Worm (Caenorhabditis elegans): ENCODE measurements around the gene F42A9.6.

Gene F42A9.6

DNA sequence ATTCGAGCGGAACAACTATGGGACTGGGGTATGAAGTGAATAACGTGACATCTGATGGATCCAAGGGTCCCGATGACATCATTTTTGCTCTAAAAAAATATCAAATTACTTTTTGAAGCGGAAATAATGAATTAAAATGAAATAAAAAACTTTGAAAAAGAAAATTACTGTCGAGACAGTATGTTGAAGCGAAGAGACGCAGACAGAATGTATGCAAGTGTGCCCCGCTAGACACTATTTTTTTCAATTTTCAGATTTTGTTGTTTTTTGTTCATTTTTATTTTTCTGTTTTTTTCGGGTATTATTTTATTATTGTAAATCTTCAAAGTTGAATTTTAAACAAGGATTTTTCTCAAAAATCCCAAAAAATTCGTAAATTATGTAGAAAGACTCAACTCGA, 9.7 kb downstream of the F42A9.6 start, which contains the start of gene F42A9.8 (continued):
- no peak for TF ChIP-seq nhr-19 (GFP tag; conservative IDR thresholded peaks at IDR 0.05)
- no peak for TF ChIP-seq dsc-1 (tag; optimal IDR thresholded peaks at IDR 0.05)
- peak in 1 of 3 experiments; percentile 11 for TF ChIP-seq ceh-82 (tag; optimal IDR thresholded peaks at IDR 0.05)
- no peak for TF ChIP-seq ceh-63 (GFP tag; optimal IDR thresholded peaks at IDR 0.05)
- TF ChIP-seq nhr-77 (tag; optimal IDR thresholded peaks at IDR 0.05) = no peak
- no peak for TF ChIP-seq pag-3 (tag; optimal IDR thresholded peaks at IDR 0.05; ENCODE audit: borderline replicate concordance, insufficient read depth)
- no peak for TF ChIP-seq unc-30 (tag; optimal IDR thresholded peaks at IDR 0.05)
- TF ChIP-seq vab-15 (tag; optimal IDR thresholded peaks at IDR 0.05) = no peak
- peak; percentile 18 to 49 for TF ChIP-seq lsy-2 (tag; optimal IDR thresholded peaks at IDR 0.05)
- no peak for TF ChIP-seq elt-2 (tag; optimal IDR thresholded peaks at IDR 0.05)
- TF ChIP-seq irx-1 (tag; optimal IDR thresholded peaks at IDR 0.05) = no peak
- no peak for TF ChIP-seq pax-3 (tag; optimal IDR thresholded peaks at IDR 0.05)
- TF ChIP-seq hlh-17 (GFP tag; optimal IDR thresholded peaks at IDR 0.05; ENCODE audit: borderline replicate concordance) = no peak
- TF ChIP-seq ces-1 (GFP tag; optimal IDR thresholded peaks at IDR 0.05) = no peak
- no peak for TF ChIP-seq skn-1 (tag; optimal IDR thresholded peaks at IDR 0.05)
- no peak for TF ChIP-seq ets-5 (GFP tag; IDR thresholded peaks at IDR 0.05)
- TF ChIP-seq ceh-88 (GFP tag; IDR thresholded peaks at IDR 0.05) = no peak
- no peak for TF ChIP-seq nhr-76 (tag; optimal IDR thresholded peaks at IDR 0.05)
- TF ChIP-seq efl-3 (GFP tag; optimal IDR thresholded peaks at IDR 0.05) = no peak
- no peak for TF ChIP-seq C34B4.2 (tag; optimal IDR thresholded peaks at IDR 0.05)
- TF ChIP-seq nhr-84 (tag; optimal IDR thresholded peaks at IDR 0.05) = no peak
- no peak for TF ChIP-seq grh-1 (GFP tag; IDR thresholded peaks at IDR 0.05)
- no peak for TF ChIP-seq lin-15B (tag; optimal IDR thresholded peaks at IDR 0.05)
- peak in 1 of 3 experiments; percentile 30 for TF ChIP-seq dpl-1 (GFP tag; optimal IDR thresholded peaks at IDR 0.05)
- no peak for TF ChIP-seq zip-4 (GFP tag; optimal IDR thresholded peaks at IDR 0.05)
- TF ChIP-seq nhr-85 (tag) = no peak
- TF ChIP-seq fkh-10 (GFP tag; optimal IDR thresholded peaks at IDR 0.05) = no peak
- TF ChIP-seq isw-1 (GFP tag; IDR thresholded peaks at IDR 0.05) = no peak
- peak; percentile 31 for TF ChIP-seq nhr-71 (tag; optimal IDR thresholded peaks at IDR 0.05)
- no peak for TF ChIP-seq elt-3 (tag; optimal IDR thresholded peaks at IDR 0.05)
- TF ChIP-seq xbp-1 (tag; optimal IDR thresholded peaks at IDR 0.05) = no peak
- no peak for TF ChIP-seq aha-1 (tag; optimal IDR thresholded peaks at IDR 0.05)
- no peak for TF ChIP-seq swsn-7 (tag; optimal IDR thresholded peaks at IDR 0.05)
- TF ChIP-seq lin-13 (GFP tag; optimal IDR thresholded peaks at IDR 0.05) = no peak
- no peak for TF ChIP-seq ztf-11 (tag; optimal IDR thresholded peaks at IDR 0.05)
- no peak for TF ChIP-seq hpl-2 (GFP tag; optimal IDR thresholded peaks at IDR 0.05)
- no peak for TF ChIP-seq alr-1 (tag; optimal IDR thresholded peaks at IDR 0.05; ENCODE audit: borderline replicate concordance)
- TF ChIP-seq unc-62 (GFP tag; optimal IDR thresholded peaks at IDR 0.05) = no peak
- TF ChIP-seq blmp-1 (tag; optimal IDR thresholded peaks at IDR 0.05) = peak; percentile 6
- peak; percentile 25 to 26 for TF ChIP-seq efl-1 (optimal IDR thresholded peaks at IDR 0.05)
- TF ChIP-seq efl-1 (GFP tag; optimal IDR thresholded peaks at IDR 0.05 in 1 of 2) = peak; percentile 39 to 85
- no peak for TF ChIP-seq tlp-1 (tag; optimal IDR thresholded peaks at IDR 0.05)

DNA sequence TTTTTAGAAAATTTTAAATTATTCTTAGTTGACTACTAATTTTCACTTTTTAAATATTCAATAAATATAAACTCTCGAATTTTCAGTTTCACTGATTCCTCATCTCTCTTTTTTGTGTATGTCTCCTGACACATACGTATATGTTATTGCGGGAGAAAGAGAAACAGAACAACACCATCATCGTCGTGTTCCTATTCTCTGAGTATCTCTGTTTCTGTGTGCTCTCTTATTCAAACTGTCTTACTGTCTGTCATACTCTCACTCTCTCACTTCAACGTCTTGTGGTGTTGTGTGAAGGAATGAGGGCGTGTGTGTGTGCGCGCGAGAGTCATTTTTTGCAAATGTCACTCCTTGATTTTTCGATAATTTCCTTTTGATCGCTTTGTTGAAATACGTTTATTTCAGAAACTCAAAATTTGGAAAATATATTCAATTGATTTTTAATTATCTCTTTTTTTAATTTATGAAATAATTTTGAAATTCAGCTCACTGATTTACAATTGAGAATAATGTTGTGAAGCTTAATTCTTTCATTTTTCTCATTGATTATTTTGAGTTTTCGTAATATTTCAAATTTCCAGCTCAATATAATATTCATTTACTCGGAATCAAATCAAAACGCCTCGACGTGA, 11.2 kb downstream of the F42A9.6 start, which contains the start of gene lin-49:
lin-49 (plus strand) TSS at position 582 of the 632 bp plus-strand sequence.
- TF ChIP-seq nhr-28 (tag; optimal IDR thresholded peaks at IDR 0.05) (no peak), irx-1 (tag; optimal IDR thresholded peaks at IDR 0.05) (peak; percentile 1), pqm-1 (tag; optimal IDR thresholded peaks at IDR 0.05) (no peak), ceh-82 (tag; optimal IDR thresholded peaks at IDR 0.05) (peak in 2 of 3 experiments; percentile 31 to 63), sptf-1 (tag; optimal IDR thresholded peaks at IDR 0.05) (no peak), C34B4.2 (tag; optimal IDR thresholded peaks at IDR 0.05) (no peak), zag-1 (tag; optimal IDR thresholded peaks at IDR 0.05) (no peak), pag-3 (tag; optimal IDR thresholded peaks at IDR 0.05; ENCODE audit: borderline replicate concordance, insufficient read depth) (no peak), ztf-4 (tag; optimal IDR thresholded peaks at IDR 0.05) (peak; percentile 42), rnt-1 (tag; optimal IDR thresholded peaks at IDR 0.05) (peak; percentile 65), efl-3 (GFP tag; optimal IDR thresholded peaks at IDR 0.05) (no peak), nhr-47 (tag; optimal IDR thresholded peaks at IDR 0.05) (peak; percentile 64), hlh-4 (tag; optimal IDR thresholded peaks at IDR 0.05) (no peak), fkh-8 (tag; optimal IDR thresholded peaks at IDR 0.05) (peak; percentile 70), mab-9 (GFP tag; IDR thresholded peaks at IDR 0.05) (no peak), aha-1 (tag; optimal IDR thresholded peaks at IDR 0.05) (no peak), hlh-17 (GFP tag; optimal IDR thresholded peaks at IDR 0.05; ENCODE audit: borderline replicate concordance) (no peak), unc-130 (tag; optimal IDR thresholded peaks at IDR 0.05) (no peak)
